Worm (Caenorhabditis elegans): ENCODE measurements around the gene spe-49.

spe-49 gene

DNA sequence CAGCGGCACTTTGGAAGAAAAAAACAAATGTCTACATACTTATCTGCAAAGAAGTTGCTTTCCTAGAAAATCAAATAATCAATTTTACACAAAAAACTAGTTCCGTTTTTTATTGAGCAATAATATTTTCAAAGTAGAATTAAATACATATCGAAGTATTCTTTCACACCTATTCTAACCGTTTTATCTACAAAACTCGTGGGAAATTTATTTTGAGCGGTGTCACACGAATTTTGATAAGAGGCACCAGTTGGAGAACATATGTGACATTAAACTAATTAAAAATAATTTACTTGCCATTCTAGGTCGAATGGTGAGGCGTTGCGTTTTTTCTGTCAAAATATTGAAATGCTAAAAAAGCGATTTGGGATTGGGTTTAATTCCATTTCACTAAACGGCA, 12.2 kb upstream of the spe-49 start:
- TF ChIP-seq ztf-23 (GFP tag; IDR thresholded peaks at IDR 0.05) (no peak), ref-1 (GFP tag; conservative IDR thresholded peaks at IDR 0.05) (no peak), cog-1 (tag; optimal IDR thresholded peaks at IDR 0.05) (no peak), klf-2 (GFP tag; conservative IDR thresholded peaks at IDR 0.05) (no peak), ztf-29 (GFP tag; IDR thresholded peaks at IDR 0.05) (no peak), med-1 (GFP tag; optimal IDR thresholded peaks at IDR 0.05; ENCODE audit: insufficient read depth) (no peak), T22C8.4 (GFP tag; IDR thresholded peaks at IDR 0.05) (no peak), tab-1 (GFP tag; IDR thresholded peaks at IDR 0.05) (no peak), flt-1 (GFP tag; IDR thresholded peaks at IDR 0.05) (no peak)

ce11 chrV:6270097-6270496, 11.1 kb upstream of the spe-49 start:
- TF ChIP-seq med-1 (GFP tag; optimal IDR thresholded peaks at IDR 0.05; ENCODE audit: insufficient read depth) (no peak), T22C8.4 (GFP tag; IDR thresholded peaks at IDR 0.05) (no peak), klf-2 (GFP tag; conservative IDR thresholded peaks at IDR 0.05) (no peak), flt-1 (GFP tag; IDR thresholded peaks at IDR 0.05) (0 out of 2 replicates have a peak, but pooled peaks have one; percentile 4)

DNA sequence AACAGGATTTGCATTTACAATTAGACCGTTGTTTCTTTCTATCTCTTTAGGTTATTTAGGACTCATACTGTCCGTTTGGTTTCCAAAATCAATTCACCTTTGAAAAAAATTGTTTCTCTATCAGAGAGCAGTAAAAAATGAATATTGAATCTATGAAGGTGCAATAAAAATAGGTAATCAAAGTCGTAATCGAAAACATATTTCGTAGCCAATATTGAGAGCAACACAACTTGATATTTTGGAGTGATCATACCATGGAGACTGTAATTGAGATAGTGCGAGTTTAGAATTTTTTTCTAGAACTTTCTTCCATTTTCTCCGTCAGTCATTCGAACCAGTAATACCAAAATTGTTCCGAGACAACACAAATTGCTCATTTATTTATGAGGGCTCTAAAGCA, 10.6 kb upstream of the spe-49 start, which contains the start of gene F31F7.2:
Gene F31F7.2 (plus strand): TSS at position 301 of the 400 bp plus-strand sequence.
- no peak for TF ChIP-seq med-1 (GFP tag; optimal IDR thresholded peaks at IDR 0.05; ENCODE audit: insufficient read depth)
- no peak for TF ChIP-seq ref-1 (GFP tag; conservative IDR thresholded peaks at IDR 0.05)
- TF ChIP-seq ztf-23 (GFP tag; IDR thresholded peaks at IDR 0.05): no peak
- no peak for TF ChIP-seq T22C8.4 (GFP tag; IDR thresholded peaks at IDR 0.05)
- no peak for TF ChIP-seq klf-2 (GFP tag; conservative IDR thresholded peaks at IDR 0.05)
- TF ChIP-seq ztf-29 (GFP tag; IDR thresholded peaks at IDR 0.05): no peak
- no peak for TF ChIP-seq tab-1 (GFP tag; IDR thresholded peaks at IDR 0.05)
- no peak for TF ChIP-seq cog-1 (tag; optimal IDR thresholded peaks at IDR 0.05)
- no peak for TF ChIP-seq flt-1 (GFP tag; IDR thresholded peaks at IDR 0.05)

ce11 chrV:6275209-6275608, 6.0 kb upstream of the spe-49 start:
- no peak for TF ChIP-seq klf-2 (GFP tag; conservative IDR thresholded peaks at IDR 0.05)
- no peak for TF ChIP-seq ztf-29 (GFP tag; IDR thresholded peaks at IDR 0.05)
- TF ChIP-seq cog-1 (tag; optimal IDR thresholded peaks at IDR 0.05): no peak
- TF ChIP-seq tab-1 (GFP tag; IDR thresholded peaks at IDR 0.05): no peak
- TF ChIP-seq ref-1 (GFP tag; conservative IDR thresholded peaks at IDR 0.05): no peak
- TF ChIP-seq ztf-23 (GFP tag; IDR thresholded peaks at IDR 0.05): no peak
- no peak for TF ChIP-seq med-1 (GFP tag; optimal IDR thresholded peaks at IDR 0.05; ENCODE audit: insufficient read depth)
- no peak for TF ChIP-seq T22C8.4 (GFP tag; IDR thresholded peaks at IDR 0.05)

DNA sequence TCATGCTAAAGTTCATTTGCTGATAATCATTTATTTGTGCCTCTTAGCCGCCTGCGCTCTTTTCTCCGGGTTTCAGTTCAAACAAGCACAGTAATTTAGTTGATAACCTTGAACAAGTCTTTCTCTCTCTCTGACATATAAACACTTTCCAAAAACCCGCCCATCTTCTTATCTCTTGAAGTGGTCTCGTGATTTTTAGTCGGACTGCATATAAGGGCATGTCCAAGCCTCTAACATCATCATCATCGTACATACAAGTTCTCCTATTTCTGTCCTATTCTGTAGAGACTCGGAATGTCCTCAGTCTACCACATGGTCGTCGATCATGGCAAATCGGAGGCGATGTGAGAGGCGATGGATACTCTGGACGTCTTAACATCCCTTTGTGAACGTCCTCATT, 5.0 kb upstream of the spe-49 start, which contains the start of gene F31F7.1:
Gene F31F7.1 (plus strand): TSS at position 235 of the 400 bp plus-strand sequence.
- no peak for TF ChIP-seq cog-1 (tag; optimal IDR thresholded peaks at IDR 0.05)
- TF ChIP-seq tab-1 (GFP tag; IDR thresholded peaks at IDR 0.05): no peak
- no peak for TF ChIP-seq klf-2 (GFP tag; conservative IDR thresholded peaks at IDR 0.05)
- TF ChIP-seq T22C8.4 (GFP tag; IDR thresholded peaks at IDR 0.05): no peak
- no peak for TF ChIP-seq med-1 (GFP tag; optimal IDR thresholded peaks at IDR 0.05; ENCODE audit: insufficient read depth)
- no peak for TF ChIP-seq ztf-23 (GFP tag; IDR thresholded peaks at IDR 0.05)
- no peak for TF ChIP-seq ztf-29 (GFP tag; IDR thresholded peaks at IDR 0.05)
- no peak for TF ChIP-seq ref-1 (GFP tag; conservative IDR thresholded peaks at IDR 0.05)
- TF ChIP-seq flt-1 (GFP tag; IDR thresholded peaks at IDR 0.05): no peak

DNA sequence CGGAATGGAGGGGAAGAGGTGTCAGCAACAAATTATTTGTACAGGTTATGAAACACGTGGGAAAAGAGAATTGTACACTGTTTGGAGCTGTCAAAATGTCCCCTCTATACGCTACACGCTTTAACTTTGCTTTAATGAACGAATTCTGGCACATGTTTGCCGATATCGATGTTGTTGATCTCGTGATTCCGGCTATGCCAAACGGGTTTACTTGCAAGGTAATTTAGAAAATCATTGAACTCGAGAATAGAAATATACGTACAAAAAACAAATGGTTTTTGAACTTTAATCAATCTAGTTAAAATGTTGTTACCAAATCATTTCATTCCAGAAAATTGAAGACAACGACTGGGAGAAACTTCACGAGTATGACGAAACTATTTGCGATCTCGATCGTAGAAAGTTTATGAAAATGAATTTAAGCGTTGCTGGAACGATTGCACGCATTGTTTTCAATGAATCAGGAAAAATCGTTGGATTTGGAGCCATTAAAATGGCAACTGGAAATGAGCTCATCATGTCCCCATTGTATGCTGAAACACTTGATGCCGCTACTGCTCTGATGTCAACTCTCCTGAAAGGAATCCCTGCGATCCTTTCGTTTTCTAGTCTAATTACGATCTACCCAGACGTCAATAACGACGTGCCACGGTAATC, 3.9 kb upstream of the spe-49 start:
- TF ChIP-seq ztf-29 (GFP tag; IDR thresholded peaks at IDR 0.05) (no peak), flt-1 (GFP tag; IDR thresholded peaks at IDR 0.05) (no peak), tab-1 (GFP tag; IDR thresholded peaks at IDR 0.05) (no peak), klf-2 (GFP tag; conservative IDR thresholded peaks at IDR 0.05) (no peak), med-1 (GFP tag; optimal IDR thresholded peaks at IDR 0.05; ENCODE audit: insufficient read depth) (no peak), ztf-23 (GFP tag; IDR thresholded peaks at IDR 0.05) (no peak), cog-1 (tag; optimal IDR thresholded peaks at IDR 0.05) (no peak), T22C8.4 (GFP tag; IDR thresholded peaks at IDR 0.05) (no peak), ref-1 (GFP tag; conservative IDR thresholded peaks at IDR 0.05) (no peak)

DNA sequence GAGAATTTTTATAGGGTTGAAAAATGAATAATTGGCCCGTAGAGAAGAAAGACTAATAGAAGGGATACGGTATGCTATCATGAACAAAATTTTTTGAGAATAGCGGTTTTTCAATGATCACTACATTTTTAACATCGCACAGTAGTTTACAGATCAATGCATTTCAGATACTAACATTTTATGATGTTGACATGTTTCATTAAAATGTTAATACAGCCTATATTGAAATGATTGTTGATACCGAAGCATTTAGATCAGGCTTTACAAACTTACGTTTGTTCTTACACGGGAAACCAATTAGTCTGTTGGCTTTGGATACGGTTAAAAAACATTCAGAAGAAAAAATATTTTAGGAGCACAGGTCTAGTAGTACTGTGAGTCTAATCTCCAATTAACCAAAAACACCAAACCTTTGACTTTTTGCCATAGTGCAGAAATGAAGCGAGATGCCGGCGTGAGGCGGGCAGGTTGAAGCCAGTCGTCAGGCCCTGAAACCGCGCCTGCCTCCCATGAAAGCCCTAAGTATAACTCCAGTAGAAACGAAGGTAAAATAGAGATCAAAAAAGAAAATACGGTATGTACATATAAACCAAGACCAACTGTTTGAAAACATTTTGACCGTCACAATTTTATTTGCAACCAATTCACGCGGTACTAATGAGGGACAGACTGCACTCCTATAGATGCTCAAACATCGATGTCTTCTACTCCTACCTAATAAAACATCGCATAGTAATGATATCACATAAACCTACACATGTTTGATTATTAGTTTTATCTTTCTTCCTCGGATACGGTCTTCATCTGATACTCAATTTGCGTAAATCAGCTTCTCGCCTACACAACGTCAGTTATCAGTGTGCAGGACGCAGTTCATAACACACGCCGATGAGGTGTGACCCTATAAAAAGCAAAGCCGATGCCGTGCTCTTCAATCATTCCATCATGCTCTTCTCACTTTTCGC, 2.8 kb upstream of the spe-49 start, which contains the start of gene fil-2:
Gene fil-2 (plus strand): TSS at position 915 of the 965 bp plus-strand sequence.
- TF ChIP-seq med-1 (GFP tag; optimal IDR thresholded peaks at IDR 0.05; ENCODE audit: insufficient read depth): no peak
- no peak for TF ChIP-seq tab-1 (GFP tag; IDR thresholded peaks at IDR 0.05)

- no peak for TF ChIP-seq med-1 (GFP tag; optimal IDR thresholded peaks at IDR 0.05; ENCODE audit: insufficient read depth)
- no peak for TF ChIP-seq T22C8.4 (GFP tag; IDR thresholded peaks at IDR 0.05)
- TF ChIP-seq ztf-29 (GFP tag; IDR thresholded peaks at IDR 0.05): no peak
- TF ChIP-seq klf-2 (GFP tag; conservative IDR thresholded peaks at IDR 0.05): no peak
- TF ChIP-seq flt-1 (GFP tag; IDR thresholded peaks at IDR 0.05): no peak
- TF ChIP-seq tab-1 (GFP tag; IDR thresholded peaks at IDR 0.05): no peak
- TF ChIP-seq cog-1 (tag; optimal IDR thresholded peaks at IDR 0.05): no peak
- no peak for TF ChIP-seq ztf-23 (GFP tag; IDR thresholded peaks at IDR 0.05)
- TF ChIP-seq ref-1 (GFP tag; conservative IDR thresholded peaks at IDR 0.05): no peak
Measured at ce11 chrV:6280067-6280466, 1.1 kb upstream of the spe-49 start.

ce11 chrV:6286343-6286742, 5.2 kb downstream of the spe-49 start, which contains the start of gene srn-1:
srn-1 (minus strand) TSS chrV:6286443.
- no peak for TF ChIP-seq ref-1 (GFP tag; conservative IDR thresholded peaks at IDR 0.05)
- TF ChIP-seq ztf-23 (GFP tag; IDR thresholded peaks at IDR 0.05): no peak
- TF ChIP-seq med-1 (GFP tag; optimal IDR thresholded peaks at IDR 0.05; ENCODE audit: insufficient read depth): no peak
